Worm (Caenorhabditis elegans) whole organism, midembryonic: ENCODE data around the gene ZK673.11.

Experiments
- T22C8.4 ChIP-seq: fragments of 200-800 bp; sonication (Bioruptor generic); IDR thresholded peaks from 2 replicates; pipeline ENCODE4 v1.3.6; 2022; ENCODE audit warnings: missing genetic modification characterization, missing compliant biosample characterization
- cog-1 ChIP-seq: sonication (generic microtip); optimal IDR thresholded peaks from 2 replicates; lab custom pipeline; 2016; ENCODE audit warnings: missing genetic modification characterization, missing compliant biosample characterization
- flt-1 ChIP-seq: fragments of 200-800 bp; sonication (Bioruptor generic); IDR thresholded peaks from 2 replicates; pipeline ENCODE4 v1.3.6; 2022; ENCODE audit warnings: missing genetic modification characterization, missing compliant biosample characterization
- klf-2 ChIP-seq: fragments of 200-800 bp; sonication (Bioruptor generic); conservative IDR thresholded peaks from 2 replicates; pipeline ENCODE4 v1.3.6; 2022; ENCODE audit warnings: missing genetic modification reagents, missing genetic modification characterization, missing compliant biosample characterization
- med-1 ChIP-seq: sonication (generic microtip); optimal IDR thresholded peaks from 2 replicates; lab custom pipeline; 2017; ENCODE audit warnings: missing genetic modification characterization, mild to moderate bottlenecking, missing compliant biosample characterization, antibody characterized with exemption, missing genetic modification reagents; ENCODE audit not compliant: insufficient read depth
- ztf-23 ChIP-seq: fragments of 200-800 bp; sonication (Bioruptor generic); IDR thresholded peaks from 2 replicates; pipeline ENCODE4 v1.3.6; 2022; ENCODE audit warnings: missing genetic modification reagents, missing genetic modification characterization, missing compliant biosample characterization
- ztf-29 ChIP-seq: fragments of 200-800 bp; sonication (Bioruptor generic); IDR thresholded peaks from 2 replicates; pipeline ENCODE4 v1.3.6; 2022; ENCODE audit warnings: missing genetic modification reagents, missing genetic modification characterization, missing compliant biosample characterization

- TF ChIP-seq flt-1 (GFP tag; lab: Robert Waterston, UW) (no peak), med-1 (GFP tag; lab: Kevin White, UChicago) (no peak), cog-1 (no peak), ztf-29 (GFP tag; lab: Robert Waterston, UW) (no peak), ztf-23 (no peak), T22C8.4 (GFP tag; lab: Robert Waterston, UW) (no peak), klf-2 (GFP tag; lab: Robert Waterston, UW) (no peak)
Observed at ce11 chrII:10483860-10484259, 26.8 kb downstream of the ZK673.11 start.
